Fruit fly (Drosophila melanogaster) whole organism: ENCODE data around the gene exex.

Experiments
- CG8478 ChIP-seq: fragments of >200 bp; optimal IDR thresholded peaks from 2 replicates; lab custom pipeline; 2018; ENCODE audit warnings: inconsistent platforms
- usp ChIP-seq: fragments of >200 bp; optimal IDR thresholded peaks from 2 replicates; lab custom pipeline; 2017; ENCODE audit warnings: missing biosample characterization, missing genetic modification characterization, mixed read lengths

DNA sequence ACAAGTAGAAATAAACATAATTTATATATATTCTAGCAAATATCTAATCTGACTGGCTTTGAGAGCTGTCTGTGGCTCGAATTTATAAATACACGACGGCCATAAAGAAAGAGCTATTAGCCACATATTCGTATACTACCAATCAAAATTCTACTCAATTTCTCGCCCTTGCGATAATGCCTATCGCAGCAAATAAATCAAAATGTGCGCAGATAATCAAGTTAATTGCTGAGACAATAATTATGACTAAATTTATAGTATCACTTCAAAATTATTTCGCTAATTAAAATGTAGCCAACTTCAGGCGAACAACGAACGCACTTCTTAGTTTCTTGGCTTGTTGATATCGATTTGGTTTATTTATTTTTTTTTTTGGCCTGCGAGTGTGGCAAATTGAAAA is 3.9 kb downstream of the exex start:
- no peak for TF ChIP-seq usp (GFP tag; lab: Kevin White, UChicago)
- no peak for TF ChIP-seq CG8478 (lab: Kevin White, UChicago)
